Worm (Caenorhabditis elegans) whole organism, young adult: ENCODE results near the gene F56C9.6.

Experiments
- F22D6.2 ChIP-seq: sonication (generic microtip); optimal IDR thresholded peaks from 2 replicates; lab custom pipeline; 2016; ENCODE audit warnings: mild to moderate bottlenecking, missing genetic modification characterization, missing compliant biosample characterization
- Y53G8AR.9 ChIP-seq: fragments of 200-800 bp; sonication (Bioruptor generic); conservative IDR thresholded peaks from 2 replicates; pipeline ENCODE4 v1.3.6; 2022; ENCODE audit warnings: missing genetic modification reagents, missing genetic modification characterization, missing compliant biosample characterization
- ama-1 ChIP-seq, 3 experiments: fragments of 150-350 bp in 1 of 3; sonication (generic microtip) in 2 of 3; optimal IDR thresholded peaks; 2 replicates each; lab custom pipeline; 2014 to 2018; ENCODE audit warnings: missing biosample characterization in 2 of 3, missing genetic modification characterization in 2 of 3, missing genetic modification reagents in 2 of 3
- lsy-27 ChIP-seq: sonication (generic microtip); optimal IDR thresholded peaks from 2 replicates; lab custom pipeline; 2017; ENCODE audit warnings: missing genetic modification characterization, mild to moderate bottlenecking, missing compliant biosample characterization, antibody characterized with exemption, missing genotype, borderline replicate concordance; ENCODE audit not compliant: insufficient read depth
- madf-10 ChIP-seq: sonication (generic microtip); optimal IDR thresholded peaks from 2 replicates; lab custom pipeline; 2016; ENCODE audit warnings: mild to moderate bottlenecking, missing genetic modification characterization, missing compliant biosample characterization
- nfya-1 ChIP-seq: sonication (generic microtip); optimal IDR thresholded peaks from 2 replicates; lab custom pipeline; 2017; ENCODE audit warnings: antibody characterized with exemption, missing compliant biosample characterization, missing genetic modification characterization, borderline replicate concordance; ENCODE audit not compliant: insufficient read depth
- nhr-90 ChIP-seq: sonication (generic microtip); optimal IDR thresholded peaks from 2 replicates; lab custom pipeline; 2016; ENCODE audit warnings: missing genotype, mild to moderate bottlenecking, missing genetic modification characterization, missing compliant biosample characterization

DNA sequence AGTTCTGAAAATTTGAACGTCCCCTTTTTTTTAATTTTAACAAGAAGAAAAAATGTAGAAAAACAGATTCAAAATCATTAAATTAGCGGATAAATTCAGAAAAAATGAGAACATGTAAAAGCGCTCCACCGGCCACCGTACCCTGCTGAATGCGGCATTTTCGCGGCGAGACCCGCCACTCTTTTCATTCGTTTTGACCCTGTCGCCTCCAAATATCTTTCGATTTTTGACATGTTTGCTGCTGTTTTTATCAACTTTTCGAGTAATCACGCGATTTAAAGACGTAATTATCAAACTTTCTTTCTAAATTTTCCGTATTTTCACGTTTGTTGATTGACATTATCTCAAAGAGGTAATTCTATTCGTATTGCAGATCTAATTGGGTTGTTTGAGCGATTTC lies 25.6 kb upstream of the F56C9.6 start, which contains the start of gene gsp-2:
- TF ChIP-seq madf-10 (no peak), nhr-90 (peak; percentile 25), Y53G8AR.9 (0 out of 2 replicates have a peak, but pooled peaks have one; percentile 15), lsy-27 (peak; percentile 26), nfya-1 (tag; lab: Kevin White, UChicago) (no peak), F22D6.2 (tag; lab: Kevin White, UChicago) (no peak), ama-1 (optimal IDR thresholded peaks at IDR 0.05; lab: Kevin White, UChicago) (no peak), ama-1 (GFP tag; optimal IDR thresholded peaks at IDR 0.05; lab: Kevin White, UChicago) (no peak)
